Fruit fly (Drosophila melanogaster): ENCODE data around the gene gammaCOP.

DNA sequence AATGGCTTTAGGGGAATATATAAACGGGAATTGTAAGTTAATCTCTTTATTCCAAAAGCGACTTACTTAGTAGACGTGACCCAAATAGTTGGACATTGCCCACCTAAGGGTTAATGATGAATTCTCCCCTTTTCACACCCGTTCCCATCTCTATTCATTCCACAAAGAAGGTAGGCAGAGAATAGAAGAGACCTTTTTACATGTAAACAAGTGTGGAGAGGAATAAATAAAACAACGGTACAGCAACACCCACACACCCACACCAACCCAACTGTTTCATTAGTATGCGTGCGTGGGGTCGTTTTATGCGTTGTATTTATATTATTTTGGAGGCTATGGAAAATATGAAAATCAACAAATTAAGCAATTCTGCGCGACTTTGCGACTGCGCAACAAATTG is 36.1 kb downstream of the gammaCOP start:
- TF ChIP-seq Clk (GFP tag; optimal IDR thresholded peaks at IDR 0.05) (no peak), pad (GFP tag; optimal IDR thresholded peaks at IDR 0.05) (no peak), cnc (optimal IDR thresholded peaks at IDR 0.05) (no peak), kay (GFP tag; ENCODE audit: borderline replicate concordance) (no peak), CG12768 (GFP tag; optimal IDR thresholded peaks at IDR 0.05) (no peak), CG33017 (tag; optimal IDR thresholded peaks at IDR 0.05) (no peak), cic (GFP tag; optimal IDR thresholded peaks at IDR 0.05) (no peak), CG7101 (tag; optimal IDR thresholded peaks at IDR 0.05) (no peak)

Data from whole organism, adult.